Fruit fly (Drosophila melanogaster) whole organism, embryonic: ENCODE data around the gene CG42764.
A peak's percentile ranks its signal among the peaks of the same experiment; 100 is the strongest.

ENCODE experiments used
- Awh ChIP-seq: fragments of 200-800 bp; sonication (Bioruptor generic); IDR thresholded peaks from 2 replicates; pipeline ENCODE4, ENCODE4 v1.3.6; 2022; ENCODE audit warnings: missing biosample characterization, missing genetic modification characterization
- Bdp1 ChIP-seq: fragments of 200-800 bp; sonication (Bioruptor generic); optimal IDR thresholded peaks from 3 replicates; lab custom pipeline; 2016; ENCODE audit warnings: missing biosample characterization, missing genetic modification characterization
- CG10565 ChIP-seq: fragments of 200-800 bp; sonication (Bioruptor generic); optimal IDR thresholded peaks from 3 replicates; lab custom pipeline; 2016; ENCODE audit warnings: missing biosample characterization, mild to moderate bottlenecking, missing genetic modification characterization
- CG11504 ChIP-seq: fragments of 200-800 bp; sonication (Bioruptor generic); optimal IDR thresholded peaks from 3 replicates; lab custom pipeline; 2019; ENCODE audit warnings: missing biosample characterization, mild to moderate bottlenecking, missing genetic modification characterization, moderate library complexity
- CG12769 ChIP-seq: fragments of 200-800 bp; sonication (Bioruptor generic); optimal IDR thresholded peaks from 2 replicates; lab custom pipeline; 2019; ENCODE audit warnings: missing biosample characterization, mild to moderate bottlenecking, missing genetic modification characterization, moderate library complexity
- CG14710 ChIP-seq: fragments of 200-800 bp; sonication (Bioruptor generic); optimal IDR thresholded peaks from 3 replicates; lab custom pipeline; 2019; ENCODE audit warnings: missing biosample characterization, mild to moderate bottlenecking, missing genetic modification characterization, moderate library complexity
- CG14965 ChIP-seq: fragments of 200-800 bp; sonication (Bioruptor generic); optimal IDR thresholded peaks from 2 replicates; lab custom pipeline; 2016; ENCODE audit warnings: missing biosample characterization, missing genetic modification characterization, borderline replicate concordance
- CG15073 ChIP-seq: fragments of 200-800 bp; sonication (Bioruptor generic); optimal IDR thresholded peaks from 2 replicates; lab custom pipeline; 2016; ENCODE audit warnings: missing biosample characterization, missing genetic modification characterization
- CG18011 ChIP-seq: fragments of 200-800 bp; sonication (Bioruptor generic); optimal IDR thresholded peaks from 2 replicates; lab custom pipeline; 2017; ENCODE audit warnings: missing biosample characterization, missing genetic modification characterization, mild to moderate bottlenecking, moderate library complexity, missing genotype
- CG18262 ChIP-seq: fragments of 200-800 bp; optimal IDR thresholded peaks from 3 replicates; lab custom pipeline; 2019; ENCODE audit warnings: missing biosample characterization, mild to moderate bottlenecking, missing genetic modification characterization, moderate library complexity
- CG18476 ChIP-seq: fragments of 200-800 bp; sonication (Bioruptor generic); optimal IDR thresholded peaks from 2 replicates; lab custom pipeline; 2016; ENCODE audit warnings: missing biosample characterization, mild to moderate bottlenecking, missing genetic modification characterization
- CG2120 ChIP-seq: fragments of 200-800 bp; sonication (Bioruptor generic); optimal IDR thresholded peaks from 3 replicates; lab custom pipeline; 2016; ENCODE audit warnings: missing biosample characterization, missing genetic modification characterization
- CG2202 ChIP-seq: fragments of 200-800 bp; sonication (Bioruptor generic); optimal IDR thresholded peaks from 2 replicates; lab custom pipeline; 2018; ENCODE audit warnings: missing biosample characterization, mild to moderate bottlenecking, missing genetic modification characterization
- CG2875 ChIP-seq: fragments of 200-800 bp; sonication (Bioruptor generic); optimal IDR thresholded peaks from 2 replicates; lab custom pipeline; 2017; ENCODE audit warnings: missing biosample characterization, mild to moderate bottlenecking, missing genetic modification characterization, missing genetic modification reagents
- CG31388 ChIP-seq: fragments of 200-800 bp; sonication (Bioruptor generic); optimal IDR thresholded peaks from 2 replicates; lab custom pipeline; 2016; ENCODE audit warnings: missing biosample characterization, missing genetic modification characterization
- CG33557 ChIP-seq: fragments of 200-800 bp; sonication (Bioruptor generic); optimal IDR thresholded peaks from 2 replicates; lab custom pipeline; 2019; ENCODE audit warnings: missing biosample characterization, mild to moderate bottlenecking, missing genetic modification characterization, moderate library complexity
- CG3995 ChIP-seq: fragments of 200-800 bp; sonication (Bioruptor generic); optimal IDR thresholded peaks from 3 replicates; lab custom pipeline; 2016; ENCODE audit warnings: missing biosample characterization, missing genetic modification characterization
- CG4282 ChIP-seq: fragments of 200-800 bp; sonication (Bioruptor generic); optimal IDR thresholded peaks from 2 replicates; lab custom pipeline; 2016; ENCODE audit warnings: missing biosample characterization, missing genetic modification characterization
- CG4404 ChIP-seq: fragments of 200-800 bp; sonication (Bioruptor generic); IDR thresholded peaks from 2 replicates; pipeline ENCODE4 v1.3.6; 2022; ENCODE audit warnings: missing biosample characterization, missing genetic modification characterization
- CG5245 ChIP-seq: fragments of 200-800 bp; sonication (Bioruptor generic); optimal IDR thresholded peaks from 3 replicates; lab custom pipeline; 2016; ENCODE audit warnings: missing biosample characterization, missing genetic modification characterization
- CG6765 ChIP-seq: fragments of 200-800 bp; sonication (Bioruptor generic); optimal IDR thresholded peaks from 3 replicates; lab custom pipeline; 2017; ENCODE audit warnings: missing biosample characterization, mild to moderate bottlenecking, missing genetic modification characterization
- CG8388 ChIP-seq: fragments of 200-800 bp; sonication (Bioruptor generic); optimal IDR thresholded peaks from 2 replicates; lab custom pipeline; 2019; ENCODE audit warnings: missing biosample characterization, mild to moderate bottlenecking, missing genetic modification characterization, moderate library complexity
- CG8924 ChIP-seq: fragments of 200-800 bp; optimal IDR thresholded peaks from 3 replicates; lab custom pipeline; 2019; ENCODE audit warnings: missing biosample characterization, mild to moderate bottlenecking, missing genetic modification characterization, moderate library complexity
- CG8944 ChIP-seq: fragments of 200-800 bp; sonication (Bioruptor generic); optimal IDR thresholded peaks from 3 replicates; lab custom pipeline; 2016; ENCODE audit warnings: missing biosample characterization, missing genetic modification characterization
- CG9215 ChIP-seq: fragments of 200-800 bp; sonication (Bioruptor generic); IDR thresholded peaks from 2 replicates; pipeline ENCODE4 v1.3.6; 2022; ENCODE audit warnings: missing biosample characterization, missing genetic modification characterization
- Chrac-16 ChIP-seq: fragments of 200-800 bp; sonication (Bioruptor generic); optimal IDR thresholded peaks from 3 replicates; lab custom pipeline; 2016; ENCODE audit warnings: missing biosample characterization, missing genetic modification characterization
- Deaf1 ChIP-seq: fragments of 200-800 bp; optimal IDR thresholded peaks from 3 replicates; lab custom pipeline; 2019; ENCODE audit warnings: missing biosample characterization, mild to moderate bottlenecking, missing genetic modification characterization, moderate library complexity
- Dek ChIP-seq: fragments of 200-800 bp; sonication (Bioruptor generic); optimal IDR thresholded peaks from 3 replicates; lab custom pipeline; 2019; ENCODE audit warnings: missing biosample characterization, mild to moderate bottlenecking, missing genetic modification characterization, moderate library complexity
- Dfd ChIP-seq, 2 experiments: fragments of >200 bp; optimal IDR thresholded peaks; 2 replicates each; lab custom pipeline; 2017; ENCODE audit warnings: missing biosample characterization in 2 of 2, missing genetic modification characterization in 2 of 2
- Dip3 ChIP-seq: fragments of 200-800 bp; sonication (Bioruptor generic); optimal IDR thresholded peaks from 3 replicates; lab custom pipeline; 2016; ENCODE audit warnings: missing biosample characterization, missing genetic modification characterization
- Fer2 ChIP-seq: fragments of 200-800 bp; sonication (Bioruptor generic); optimal IDR thresholded peaks from 2 replicates; lab custom pipeline; 2018; ENCODE audit warnings: missing biosample characterization, mild to moderate bottlenecking, missing genetic modification characterization, moderate library complexity
- HmgD ChIP-seq: fragments of 200-800 bp; sonication (Bioruptor generic); optimal IDR thresholded peaks from 3 replicates; lab custom pipeline; 2016; ENCODE audit warnings: missing biosample characterization, missing genetic modification characterization
- HmgZ ChIP-seq: fragments of 200-800 bp; sonication (Bioruptor generic); optimal IDR thresholded peaks from 2 replicates; lab custom pipeline; 2018; ENCODE audit warnings: missing biosample characterization, mild to moderate bottlenecking, missing genetic modification characterization
- Nf-YC ChIP-seq: fragments of 200-800 bp; optimal IDR thresholded peaks from 3 replicates; lab custom pipeline; 2019; ENCODE audit warnings: missing biosample characterization, mild to moderate bottlenecking, missing genetic modification characterization, moderate library complexity
- Sry-β ChIP-seq: fragments of 200-800 bp; sonication (Bioruptor generic); optimal IDR thresholded peaks from 2 replicates; lab custom pipeline; 2018; ENCODE audit warnings: missing biosample characterization, mild to moderate bottlenecking, missing genetic modification characterization, moderate library complexity
- Stat92E ChIP-seq, 3 experiments: fragments of >200 bp in 2 of 3; fragments of 200-800 bp in 1 of 3; sonication (Bioruptor generic) in 1 of 3; optimal IDR thresholded peaks; 2 replicates each; lab custom pipeline; 2017 to 2019; ENCODE audit warnings: missing biosample characterization in 3 of 3, missing genetic modification characterization in 3 of 3, mild to moderate bottlenecking in 1 of 3, moderate library complexity in 1 of 3
- TFAM ChIP-seq: fragments of 200-800 bp; sonication (Bioruptor generic); optimal IDR thresholded peaks from 2 replicates; lab custom pipeline; 2017; ENCODE audit warnings: missing biosample characterization, missing genetic modification characterization, inconsistent platforms
- Taf1 ChIP-seq: fragments of 200-800 bp; sonication (Bioruptor generic); IDR thresholded peaks from 2 replicates; pipeline ENCODE4 v1.3.6; 2022; ENCODE audit warnings: missing biosample characterization, missing genetic modification characterization
- Usf ChIP-seq: fragments of 200-800 bp; sonication (Bioruptor generic); optimal IDR thresholded peaks from 2 replicates; lab custom pipeline; 2017; ENCODE audit warnings: missing genotype, missing biosample characterization, missing genetic modification characterization
- corto ChIP-seq: fragments of 200-800 bp; sonication (Bioruptor generic); optimal IDR thresholded peaks from 2 replicates; lab custom pipeline; 2016; ENCODE audit warnings: missing biosample characterization, mild to moderate bottlenecking, missing genetic modification characterization, moderate library complexity
- grau ChIP-seq: fragments of 200-800 bp; optimal IDR thresholded peaks from 3 replicates; lab custom pipeline; 2019; ENCODE audit warnings: missing biosample characterization, mild to moderate bottlenecking, missing genetic modification characterization, moderate library complexity
- gro ChIP-seq: fragments of 200-800 bp; sonication (Bioruptor generic); optimal IDR thresholded peaks from 2 replicates; lab custom pipeline; 2016; ENCODE audit warnings: missing biosample characterization, missing genetic modification characterization
- inv ChIP-seq: fragments of 200-800 bp; sonication (Bioruptor generic); IDR thresholded peaks from 2 replicates; pipeline ENCODE4 v1.3.6; 2022; ENCODE audit warnings: missing biosample characterization, missing genetic modification characterization; ENCODE audit not compliant: partially characterized antibody
- kah ChIP-seq: fragments of 200-800 bp; sonication (Bioruptor generic); optimal IDR thresholded peaks from 2 replicates; lab custom pipeline; 2018; ENCODE audit warnings: missing biosample characterization, mild to moderate bottlenecking, missing genetic modification characterization
- odd ChIP-seq: fragments of 200-800 bp; sonication (Bioruptor generic); optimal IDR thresholded peaks from 2 replicates; lab custom pipeline; 2017; ENCODE audit warnings: missing biosample characterization, mild to moderate bottlenecking, missing genetic modification characterization
- pita ChIP-seq: fragments of 200-800 bp; sonication (Bioruptor generic); optimal IDR thresholded peaks from 2 replicates; lab custom pipeline; 2017; ENCODE audit warnings: missing biosample characterization, mild to moderate bottlenecking, missing genetic modification characterization
- pnt ChIP-seq: fragments of 200-800 bp; sonication (Bioruptor generic); optimal IDR thresholded peaks from 3 replicates; lab custom pipeline; 2016; ENCODE audit warnings: missing biosample characterization, missing genetic modification characterization
- repo ChIP-seq: fragments of 200-800 bp; sonication (Bioruptor generic); optimal IDR thresholded peaks from 2 replicates; lab custom pipeline; 2016; ENCODE audit warnings: missing biosample characterization, missing genetic modification characterization
- zen2 ChIP-seq: fragments of 200-800 bp; sonication (Bioruptor generic); IDR thresholded peaks from 3 replicates; pipeline ENCODE4 v1.3.6; 2022; ENCODE audit warnings: missing biosample characterization, missing genetic modification characterization; ENCODE audit not compliant: partially characterized antibody

Gene CG42764

DNA sequence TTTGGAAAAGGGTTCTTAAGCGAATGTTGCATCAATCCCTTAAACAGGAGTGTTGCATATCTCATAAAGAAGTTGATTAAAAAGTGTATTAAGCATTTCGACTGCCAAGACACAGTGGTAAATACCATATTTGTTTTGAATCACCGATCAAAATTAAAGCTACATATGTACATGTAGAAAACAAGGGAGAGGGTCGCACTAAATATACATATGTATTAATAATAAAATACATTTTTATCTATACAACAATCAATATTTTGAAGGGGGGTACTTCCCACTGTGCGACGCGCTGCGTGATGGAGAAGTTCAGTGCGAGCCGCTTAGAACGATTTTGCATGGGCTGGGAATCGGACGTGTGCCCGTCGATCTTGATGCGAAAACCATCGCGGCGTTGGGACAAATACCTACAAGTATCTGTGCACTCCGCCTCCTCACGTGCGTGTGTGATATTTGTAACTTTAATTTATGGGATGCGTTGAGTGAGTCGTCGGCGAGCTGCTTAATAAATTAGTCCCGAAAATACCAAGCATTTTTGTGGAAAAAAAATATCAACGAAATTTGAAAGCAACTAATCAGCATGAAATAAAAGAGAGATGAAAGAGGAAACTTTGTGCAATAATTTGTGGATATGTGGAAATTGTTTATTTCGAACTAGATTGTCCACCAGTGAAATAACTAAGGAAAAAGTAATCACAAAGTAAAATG, 20.9 kb downstream of the CG42764 start (continued):
- TF ChIP-seq CG12769 (peak; percentile 85), CG18011 (GFP tag; lab: Kevin White, UChicago) (peak; percentile 60), HmgD (no peak), CG18262 (peak; percentile 88), CG5245 (GFP tag; lab: Kevin White, UChicago) (peak; percentile 80), HmgZ (tag; lab: Kevin White, UChicago) (peak; percentile 74), CG4404 (GFP tag; lab: Robert Waterston, UW) (peak; percentile 82), CG4282 (GFP tag; lab: Kevin White, UChicago) (peak; percentile 27), CG2120 (GFP tag; lab: Kevin White, UChicago) (peak; percentile 69), CG2202 (tag; lab: Kevin White, UChicago) (peak; percentile 49), CG9215 (GFP tag; lab: Robert Waterston, UW) (peak; percentile 76), zen2 (no peak), CG3995 (GFP tag; lab: Kevin White, UChicago) (no peak), CG15073 (GFP tag; lab: Kevin White, UChicago) (peak; percentile 3), gro (GFP tag; lab: Kevin White, UChicago) (no peak), Deaf1 (tag; lab: Kevin White, UChicago) (peak; percentile 63), grau (tag; lab: Kevin White, UChicago) (peak; percentile 83), CG14965 (no peak), Dek (tag; lab: Kevin White, UChicago) (peak; percentile 66), CG2875 (peak; percentile 83), CG11504 (tag; lab: Kevin White, UChicago) (peak; percentile 89), Usf (GFP tag; lab: Kevin White, UChicago) (peak; percentile 54), pnt (GFP tag; lab: Kevin White, UChicago) (no peak), repo (GFP tag; lab: Kevin White, UChicago) (peak; percentile 15), CG14710 (tag; lab: Kevin White, UChicago) (peak; percentile 70), CG18476 (peak; percentile 53), CG8944 (GFP tag; lab: Kevin White, UChicago) (no peak), Bdp1 (GFP tag; lab: Kevin White, UChicago) (peak; percentile 27), Stat92E (GFP tag; optimal IDR thresholded peaks at IDR 0.05; lab: Kevin White, UChicago) (no peak), inv (GFP tag; lab: Robert Waterston, UW) (no peak), CG8924 (tag; lab: Kevin White, UChicago) (peak; percentile 84), Awh (peak; percentile 92), CG10565 (GFP tag; lab: Kevin White, UChicago) (peak; percentile 23), pita (GFP tag; lab: Kevin White, UChicago) (no peak), CG33557 (GFP tag; lab: Kevin White, UChicago) (peak; percentile 20), Chrac-16 (peak; percentile 76), TFAM (GFP tag; lab: Kevin White, UChicago) (peak; percentile 46), CG31388 (GFP tag; lab: Kevin White, UChicago) (peak; percentile 71), kah (GFP tag; lab: Kevin White, UChicago) (peak; percentile 58), Nf-YC (peak; percentile 47), Taf1 (GFP tag; lab: Robert Waterston, UW) (peak; percentile 82), Fer2 (tag; lab: Kevin White, UChicago) (peak; percentile 60), Sry-β (no peak), CG6765 (GFP tag; lab: Kevin White, UChicago) (peak; percentile 65), Dip3 (GFP tag; lab: Kevin White, UChicago) (peak; percentile 9), Dfd (GFP tag; optimal IDR thresholded peaks at IDR 0.05; lab: Kevin White, UChicago) (no peak), CG8388 (peak; percentile 83), odd (GFP tag; lab: Kevin White, UChicago) (peak; percentile 74), corto (GFP tag; lab: Kevin White, UChicago) (peak; percentile 74)
